Fruit fly (Drosophila melanogaster): ENCODE results near the gene CG43814.

The CG43814 gene

dm6 chr2L:18841210-18841609 is 36.1 kb upstream of the CG43814 start, which contains the start of gene CG31752:
CG31752 (minus strand) TSS chr2L:18841310.
- no peak for TF ChIP-seq gl (tag; optimal IDR thresholded peaks at IDR 0.05)
- no peak for TF ChIP-seq CG13204 (GFP tag; optimal IDR thresholded peaks at IDR 0.05)
- TF ChIP-seq CG17806 (tag; optimal IDR thresholded peaks at IDR 0.05), result no peak
- TF ChIP-seq CG15710 (tag; optimal IDR thresholded peaks at IDR 0.05), result no peak
- no peak for TF ChIP-seq CG12605 (GFP tag; IDR thresholded peaks at IDR 0.05)
- no peak for TF ChIP-seq CG4496 (GFP tag; IDR thresholded peaks at IDR 0.05)
- TF ChIP-seq CG14655 (GFP tag; optimal IDR thresholded peaks at IDR 0.05), result no peak
- TF ChIP-seq Pif1B (GFP tag; optimal IDR thresholded peaks at IDR 0.05), result no peak
- TF ChIP-seq CG9948 (tag; optimal IDR thresholded peaks at IDR 0.05), result no peak
- TF ChIP-seq CG32121 (GFP tag; IDR thresholded peaks at IDR 0.05), result no peak
- TF ChIP-seq Ets98B (GFP tag; IDR thresholded peaks at IDR 0.05), result no peak
- TF ChIP-seq Pif1A (GFP tag; optimal IDR thresholded peaks at IDR 0.05), result no peak
- TF ChIP-seq EcR (GFP tag; optimal IDR thresholded peaks at IDR 0.05), result no peak
- TF ChIP-seq fd96Ca (GFP tag; IDR thresholded peaks at IDR 0.05), result no peak
- no peak for TF ChIP-seq CG34367 (tag; optimal IDR thresholded peaks at IDR 0.05)

- TF ChIP-seq CG17806 (tag; optimal IDR thresholded peaks at IDR 0.05), result peak; percentile 29
- peak; percentile 27 for TF ChIP-seq CG8301 (tag; optimal IDR thresholded peaks at IDR 0.05)
- TF ChIP-seq Pif1B (GFP tag; optimal IDR thresholded peaks at IDR 0.05), result peak; percentile 63
- no peak for TF ChIP-seq gl (tag; optimal IDR thresholded peaks at IDR 0.05)
- TF ChIP-seq Snoo (tag; optimal IDR thresholded peaks at IDR 0.05), result peak; percentile 63
- TF ChIP-seq Ets98B (GFP tag; IDR thresholded peaks at IDR 0.05), result peak; percentile 44
- TF ChIP-seq CG10348 (GFP tag; IDR thresholded peaks at IDR 0.05), result no peak
- peak; percentile 56 for TF ChIP-seq CG32121 (GFP tag; IDR thresholded peaks at IDR 0.05)
- no peak for TF ChIP-seq CG14655 (GFP tag; optimal IDR thresholded peaks at IDR 0.05)
- no peak for TF ChIP-seq CG13204 (GFP tag; optimal IDR thresholded peaks at IDR 0.05)
- peak; percentile 10 for TF ChIP-seq CG9948 (tag; optimal IDR thresholded peaks at IDR 0.05)
- TF ChIP-seq CG15710 (tag; optimal IDR thresholded peaks at IDR 0.05), result peak; percentile 33
- TF ChIP-seq CG34367 (tag; optimal IDR thresholded peaks at IDR 0.05), result peak; percentile 11
- peak; percentile 55; the same call in 1 of the 3 replicates for TF ChIP-seq CG4496 (GFP tag; IDR thresholded peaks at IDR 0.05)
- TF ChIP-seq EcR (GFP tag; optimal IDR thresholded peaks at IDR 0.05), result no peak
- no peak for TF ChIP-seq CG12605 (GFP tag; IDR thresholded peaks at IDR 0.05)
- peak; percentile 72 for TF ChIP-seq fd96Ca (GFP tag; IDR thresholded peaks at IDR 0.05)
- no peak for TF ChIP-seq CG8159 (tag; optimal IDR thresholded peaks at IDR 0.05)
- no peak for TF ChIP-seq Pif1A (GFP tag; optimal IDR thresholded peaks at IDR 0.05)
These were observed 34.2 kb upstream of the CG43814 start, which contains the start of gene CG10600 for dm6 chr2L:18839143-18839872. CG10600 (minus strand) TSS chr2L:18839679.

dm6 chr2L:18834525-18834924 is 29.4 kb upstream of the CG43814 start:
- no peak for TF ChIP-seq CG10348 (GFP tag; IDR thresholded peaks at IDR 0.05)
- TF ChIP-seq Pif1A (GFP tag; optimal IDR thresholded peaks at IDR 0.05), result no peak
- TF ChIP-seq gl (tag; optimal IDR thresholded peaks at IDR 0.05), result no peak
- no peak for TF ChIP-seq CG14655 (GFP tag; optimal IDR thresholded peaks at IDR 0.05)
- TF ChIP-seq CG32121 (GFP tag; IDR thresholded peaks at IDR 0.05), result no peak
- TF ChIP-seq CG8159 (tag; optimal IDR thresholded peaks at IDR 0.05), result no peak
- TF ChIP-seq CG15710 (tag; optimal IDR thresholded peaks at IDR 0.05), result no peak
- no peak for TF ChIP-seq Snoo (tag; optimal IDR thresholded peaks at IDR 0.05)
- no peak for TF ChIP-seq CG8301 (tag; optimal IDR thresholded peaks at IDR 0.05)
- TF ChIP-seq CG9948 (tag; optimal IDR thresholded peaks at IDR 0.05), result no peak
- TF ChIP-seq Pif1B (GFP tag; optimal IDR thresholded peaks at IDR 0.05), result no peak
- TF ChIP-seq CG12605 (GFP tag; IDR thresholded peaks at IDR 0.05), result no peak

dm6 chr2L:18830587-18831528 is 25.7 kb upstream of the CG43814 start, which contains the start of the genes CG17597 and ScpX:
CG17597 (minus strand) TSS chr2L:18831153.
ScpX (plus strand) TSS chr2L:18831229.
- TF ChIP-seq CG8159 (tag; optimal IDR thresholded peaks at IDR 0.05) (peak; percentile 65), fd96Ca (GFP tag; IDR thresholded peaks at IDR 0.05) (no peak), CG8301 (tag; optimal IDR thresholded peaks at IDR 0.05) (peak; percentile 23), CG9948 (tag; optimal IDR thresholded peaks at IDR 0.05) (peak; percentile 31), Snoo (tag; optimal IDR thresholded peaks at IDR 0.05) (peak; percentile 28), CG10348 (GFP tag; IDR thresholded peaks at IDR 0.05) (no peak), CG15710 (tag; optimal IDR thresholded peaks at IDR 0.05) (peak; percentile 55), Pif1A (GFP tag; optimal IDR thresholded peaks at IDR 0.05) (peak; percentile 69), Pif1B (GFP tag; optimal IDR thresholded peaks at IDR 0.05) (no peak), CG14655 (GFP tag; optimal IDR thresholded peaks at IDR 0.05) (peak; percentile 52), CG4496 (GFP tag; IDR thresholded peaks at IDR 0.05) (0 out of 3 replicates have a peak, but pooled peaks have one; percentile 20), CG17806 (tag; optimal IDR thresholded peaks at IDR 0.05) (peak; percentile 32), CG12605 (GFP tag; IDR thresholded peaks at IDR 0.05) (peak; percentile 53; the same call in 1 of the 2 replicates), rn (GFP tag; IDR thresholded peaks at IDR 0.05) (no peak), CG34367 (tag; optimal IDR thresholded peaks at IDR 0.05) (peak; percentile 43), CG32121 (GFP tag; IDR thresholded peaks at IDR 0.05) (peak; percentile 23; the same call in 1 of the 2 replicates), D1 (tag; optimal IDR thresholded peaks at IDR 0.05) (no peak), CG13204 (GFP tag; optimal IDR thresholded peaks at IDR 0.05) (no peak), Ets98B (GFP tag; IDR thresholded peaks at IDR 0.05) (peak; percentile 20; the same call in 1 of the 2 replicates), EcR (GFP tag; optimal IDR thresholded peaks at IDR 0.05) (peak; percentile 27), gl (tag; optimal IDR thresholded peaks at IDR 0.05) (peak; percentile 64)
